Worm (Caenorhabditis elegans) whole organism, late embryonic: ENCODE data around the gene R11D1.12.

Source experiments
- ceh-22 ChIP-seq: sonication (generic microtip); optimal IDR thresholded peaks from 2 replicates; lab custom pipeline; 2017; ENCODE audit warnings: missing biosample characterization, missing genetic modification characterization
- elt-4 ChIP-seq: sonication (generic microtip); optimal IDR thresholded peaks from 2 replicates; lab custom pipeline; 2016; ENCODE audit warnings: missing genetic modification characterization, missing compliant biosample characterization
- lim-6 ChIP-seq: sonication (generic microtip); optimal IDR thresholded peaks from 2 replicates; lab custom pipeline; 2016; ENCODE audit warnings: missing genetic modification characterization, missing compliant biosample characterization
- pha-4 ChIP-seq: fragments of 150-350 bp; optimal IDR thresholded peaks from 2 replicates; lab custom pipeline; 2018; ENCODE audit warnings: missing biosample characterization, missing genetic modification reagents, missing genetic modification characterization
- pqm-1 ChIP-seq: sonication (generic microtip); optimal IDR thresholded peaks from 2 replicates; lab custom pipeline; 2016; ENCODE audit warnings: missing genetic modification characterization, missing compliant biosample characterization
- syd-9 ChIP-seq: sonication (generic microtip); optimal IDR thresholded peaks from 2 replicates; lab custom pipeline; 2016; ENCODE audit warnings: mild to moderate bottlenecking, missing genetic modification characterization, moderate library complexity, missing compliant biosample characterization
- unc-55 ChIP-seq: sonication (generic microtip); optimal IDR thresholded peaks from 2 replicates; lab custom pipeline; 2017; ENCODE audit warnings: missing biosample characterization, missing genetic modification reagents, missing genetic modification characterization

- TF ChIP-seq elt-4 (tag; lab: Kevin White, UChicago), result no peak
- TF ChIP-seq lim-6, result no peak
- TF ChIP-seq pha-4 (tag; lab: Kevin White, UChicago), result no peak
- no peak for TF ChIP-seq unc-55 (GFP tag; lab: Kevin White, UChicago)
- TF ChIP-seq ceh-22 (tag; lab: Kevin White, UChicago), result no peak
- no peak for TF ChIP-seq syd-9 (tag; lab: Kevin White, UChicago)
- no peak for TF ChIP-seq pqm-1 (tag; lab: Kevin White, UChicago)
Observed at ce11 chrV:12676299-12676698, 49.5 kb downstream of the R11D1.12 start.
